Fruit fly (Drosophila melanogaster): Measurements from ENCODE around the gene ebd1.

dm6 chr3L:635016-635363 lies 50.4 kb downstream of the ebd1 start:
- TF ChIP-seq CG9948 (tag; optimal IDR thresholded peaks at IDR 0.05) (no peak), CG8159 (tag; optimal IDR thresholded peaks at IDR 0.05) (no peak), fd96Ca (GFP tag; IDR thresholded peaks at IDR 0.05) (no peak)

Data from whole organism, pupa.